Fruit fly (Drosophila melanogaster): ENCODE results near the gene CG34452.

DNA sequence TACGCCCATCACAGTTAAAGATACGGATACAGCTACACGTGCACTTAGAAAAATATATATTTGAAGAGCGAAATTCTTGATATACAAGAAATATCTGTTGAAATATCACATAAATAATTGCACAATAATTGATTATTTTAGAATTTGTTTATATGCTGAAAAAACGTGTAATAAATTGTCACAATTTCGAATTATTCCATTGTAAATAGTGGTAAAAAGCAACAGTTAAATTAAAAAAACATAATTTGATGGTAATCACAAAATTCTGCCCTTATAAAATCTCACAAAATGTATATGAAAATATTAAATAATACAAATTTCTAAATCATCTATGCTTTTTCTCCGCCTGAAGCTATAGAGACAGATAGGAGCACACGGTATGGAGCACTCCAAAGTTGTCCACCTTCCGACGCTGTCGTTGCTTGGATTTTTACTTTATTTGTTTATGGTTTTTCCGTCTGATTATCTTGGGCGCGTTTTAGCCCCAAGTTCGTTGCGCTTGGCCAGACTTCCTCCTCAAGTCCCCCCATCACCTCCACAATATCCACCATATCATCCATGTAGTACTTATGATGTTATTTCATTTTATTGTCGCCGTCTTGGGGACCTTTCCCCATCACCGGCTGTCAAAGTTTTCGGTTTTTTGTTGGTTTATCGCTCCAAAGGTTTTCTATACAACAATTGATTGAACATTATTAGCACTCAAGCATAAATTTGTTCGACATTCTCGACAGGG lies 16.7 kb upstream of the CG34452 start:
- TF ChIP-seq kay (GFP tag; ENCODE audit: borderline replicate concordance): no peak
- TF ChIP-seq toe (GFP tag; optimal IDR thresholded peaks at IDR 0.05): no peak
- no peak for TF ChIP-seq pad (GFP tag; optimal IDR thresholded peaks at IDR 0.05)
- TF ChIP-seq ovo (GFP tag; optimal IDR thresholded peaks at IDR 0.05): no peak
- TF ChIP-seq tj (GFP tag; optimal IDR thresholded peaks at IDR 0.05): no peak
- no peak for TF ChIP-seq CG7045 (GFP tag; optimal IDR thresholded peaks at IDR 0.05)
- no peak for TF ChIP-seq CG33017 (tag; optimal IDR thresholded peaks at IDR 0.05)
- no peak for TF ChIP-seq CG7101 (tag; optimal IDR thresholded peaks at IDR 0.05)
- no peak for TF ChIP-seq cic (GFP tag; optimal IDR thresholded peaks at IDR 0.05)
- TF ChIP-seq CG14711 (tag; optimal IDR thresholded peaks at IDR 0.05): no peak
- no peak for TF ChIP-seq Mnt (GFP tag; optimal IDR thresholded peaks at IDR 0.05)

Data from whole organism, adult.